Worm (Caenorhabditis elegans): ENCODE measurements around the gene F42A9.6.

The F42A9.6 gene

DNA sequence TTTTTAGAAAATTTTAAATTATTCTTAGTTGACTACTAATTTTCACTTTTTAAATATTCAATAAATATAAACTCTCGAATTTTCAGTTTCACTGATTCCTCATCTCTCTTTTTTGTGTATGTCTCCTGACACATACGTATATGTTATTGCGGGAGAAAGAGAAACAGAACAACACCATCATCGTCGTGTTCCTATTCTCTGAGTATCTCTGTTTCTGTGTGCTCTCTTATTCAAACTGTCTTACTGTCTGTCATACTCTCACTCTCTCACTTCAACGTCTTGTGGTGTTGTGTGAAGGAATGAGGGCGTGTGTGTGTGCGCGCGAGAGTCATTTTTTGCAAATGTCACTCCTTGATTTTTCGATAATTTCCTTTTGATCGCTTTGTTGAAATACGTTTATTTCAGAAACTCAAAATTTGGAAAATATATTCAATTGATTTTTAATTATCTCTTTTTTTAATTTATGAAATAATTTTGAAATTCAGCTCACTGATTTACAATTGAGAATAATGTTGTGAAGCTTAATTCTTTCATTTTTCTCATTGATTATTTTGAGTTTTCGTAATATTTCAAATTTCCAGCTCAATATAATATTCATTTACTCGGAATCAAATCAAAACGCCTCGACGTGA is 11.2 kb downstream of the F42A9.6 start, which contains the start of gene lin-49 (continued):
- TF ChIP-seq nhr-237 (tag; optimal IDR thresholded peaks at IDR 0.05) (no peak), zip-4 (GFP tag; optimal IDR thresholded peaks at IDR 0.05) (no peak), grh-1 (GFP tag; IDR thresholded peaks at IDR 0.05) (no peak), F16B12.6 (tag; optimal IDR thresholded peaks at IDR 0.05) (no peak), unc-62 (GFP tag; optimal IDR thresholded peaks at IDR 0.05) (no peak), nhr-71 (tag; optimal IDR thresholded peaks at IDR 0.05) (peak; percentile 76), nhr-76 (tag; optimal IDR thresholded peaks at IDR 0.05) (no peak), isw-1 (GFP tag; IDR thresholded peaks at IDR 0.05) (no peak), nhr-77 (tag; optimal IDR thresholded peaks at IDR 0.05) (no peak), C16A3.4 (tag; optimal IDR thresholded peaks at IDR 0.05) (peak; percentile 60), mef-2 (tag; optimal IDR thresholded peaks at IDR 0.05) (no peak), C04F5.9 (tag; optimal IDR thresholded peaks at IDR 0.05) (no peak), ceh-8 (GFP tag; optimal IDR thresholded peaks at IDR 0.05) (no peak), Y116A8C.19 (tag; optimal IDR thresholded peaks at IDR 0.05; ENCODE audit: borderline replicate concordance) (no peak), snu-23 (GFP tag; optimal IDR thresholded peaks at IDR 0.05) (peak; percentile 80), ces-1 (GFP tag; optimal IDR thresholded peaks at IDR 0.05) (no peak), elt-3 (tag; optimal IDR thresholded peaks at IDR 0.05) (peak in 2 of 6 experiments; percentile 25 to 35), nhr-19 (GFP tag; conservative IDR thresholded peaks at IDR 0.05) (no peak), tbx-2 (tag; optimal IDR thresholded peaks at IDR 0.05) (peak; percentile 42), lin-14 (GFP tag; optimal IDR thresholded peaks at IDR 0.05) (peak; percentile 95), unc-98 (GFP tag; IDR thresholded peaks at IDR 0.05) (no peak), unc-30 (tag; optimal IDR thresholded peaks at IDR 0.05) (no peak), pax-3 (tag; optimal IDR thresholded peaks at IDR 0.05) (no peak), blmp-1 (tag; optimal IDR thresholded peaks at IDR 0.05) (peak; percentile 86), fkh-10 (GFP tag; optimal IDR thresholded peaks at IDR 0.05) (no peak), dsc-1 (tag; optimal IDR thresholded peaks at IDR 0.05) (peak; percentile 1), ceh-63 (GFP tag; optimal IDR thresholded peaks at IDR 0.05) (no peak), xbp-1 (tag; optimal IDR thresholded peaks at IDR 0.05) (peak; percentile 46), fos-1 (tag; optimal IDR thresholded peaks at IDR 0.05) (peak; percentile 57), dpl-1 (GFP tag; optimal IDR thresholded peaks at IDR 0.05) (peak; percentile 31 to 48 (median 44)), ceh-88 (GFP tag; IDR thresholded peaks at IDR 0.05) (no peak), skn-1 (tag; optimal IDR thresholded peaks at IDR 0.05) (no peak), sox-4 (tag; optimal IDR thresholded peaks at IDR 0.05) (no peak), swsn-7 (tag; optimal IDR thresholded peaks at IDR 0.05) (peak; percentile 58), lin-35 (GFP tag; optimal IDR thresholded peaks at IDR 0.05) (peak; percentile 64 to 79), hpl-2 (GFP tag; optimal IDR thresholded peaks at IDR 0.05) (no peak), egl-13 (tag; optimal IDR thresholded peaks at IDR 0.05) (peak; percentile 17), nhr-84 (tag; optimal IDR thresholded peaks at IDR 0.05) (no peak), nhr-12 (tag; optimal IDR thresholded peaks at IDR 0.05) (no peak), nhr-90 (tag; optimal IDR thresholded peaks at IDR 0.05; ENCODE audit: poor library complexity) (peak; percentile 33), nhr-20 (tag; optimal IDR thresholded peaks at IDR 0.05) (peak; percentile 61), alr-1 (tag; optimal IDR thresholded peaks at IDR 0.05; ENCODE audit: borderline replicate concordance) (no peak), fkh-4 (tag; optimal IDR thresholded peaks at IDR 0.05; ENCODE audit: borderline replicate concordance) (no peak), lin-15B (tag; optimal IDR thresholded peaks at IDR 0.05) (no peak), ets-5 (GFP tag; IDR thresholded peaks at IDR 0.05) (no peak), mep-1 (tag; optimal IDR thresholded peaks at IDR 0.05) (peak; percentile 90), mdl-1 (tag; optimal IDR thresholded peaks at IDR 0.05) (peak in 1 of 2 experiments; percentile 57), lin-39 (tag; optimal IDR thresholded peaks at IDR 0.05) (no peak), efl-1 (optimal IDR thresholded peaks at IDR 0.05) (peak; percentile 66 to 74), efl-1 (GFP tag; optimal IDR thresholded peaks at IDR 0.05 in 1 of 2) (peak; percentile 53 to 90), lir-3 (tag; optimal IDR thresholded peaks at IDR 0.05; ENCODE audit: poor library complexity) (peak; percentile 49), nhr-85 (tag) (peak; percentile 87), aly-2 (tag; optimal IDR thresholded peaks at IDR 0.05) (peak; percentile 28)
